Worm (Caenorhabditis elegans) whole organism, mixed stage, embryonic: ENCODE measurements around the gene asp-13.
A peak's percentile ranks its signal among the peaks of the same experiment; 100 is the strongest.

Experiments
- M03D4.4 ChIP-seq: sonication (generic microtip); optimal IDR thresholded peaks from 2 replicates; lab custom pipeline; 2017; ENCODE audit warnings: mild to moderate bottlenecking, missing genetic modification characterization, missing compliant biosample characterization
- bed-3 ChIP-seq: fragments of 200-800 bp; sonication (Bioruptor generic); optimal IDR thresholded peaks from 3 replicates; lab custom pipeline; 2018; ENCODE audit warnings: mild to moderate bottlenecking, missing genetic modification characterization, moderate library complexity, missing compliant biosample characterization
- ceh-39 ChIP-seq: fragments of 150-350 bp; optimal IDR thresholded peaks from 2 replicates; lab custom pipeline; 2014; ENCODE audit warnings: missing biosample characterization, missing genetic modification characterization
- ceh-43 ChIP-seq: fragments of 200-800 bp; sonication (Bioruptor generic); optimal IDR thresholded peaks from 2 replicates; lab custom pipeline; 2018; ENCODE audit warnings: mild to moderate bottlenecking, missing genetic modification characterization, moderate library complexity, missing compliant biosample characterization
- ceh-83 ChIP-seq: fragments of 200-800 bp; sonication (Bioruptor generic); optimal IDR thresholded peaks from 2 replicates; lab custom pipeline; 2018; ENCODE audit warnings: mild to moderate bottlenecking, missing genetic modification characterization, missing compliant biosample characterization
- ces-1 ChIP-seq: fragments of 150-350 bp; optimal IDR thresholded peaks from 2 replicates; lab custom pipeline; 2014; ENCODE audit warnings: missing biosample characterization, missing genetic modification reagents, missing genetic modification characterization
- cnd-1 ChIP-seq: fragments of 200-800 bp; sonication (Bioruptor generic); optimal IDR thresholded peaks from 2 replicates; lab custom pipeline; 2018; ENCODE audit warnings: mild to moderate bottlenecking, missing genetic modification characterization, missing compliant biosample characterization
- drap-1 ChIP-seq: fragments of 200-800 bp; sonication (Bioruptor generic); optimal IDR thresholded peaks from 3 replicates; lab custom pipeline; 2018; ENCODE audit warnings: mild to moderate bottlenecking, missing genetic modification characterization, missing compliant biosample characterization
- elt-1 ChIP-seq: sonication (generic microtip); optimal IDR thresholded peaks from 2 replicates; lab custom pipeline; 2017; ENCODE audit warnings: missing genetic modification characterization, mild to moderate bottlenecking, missing compliant biosample characterization, antibody characterized with exemption, moderate library complexity, borderline replicate concordance; ENCODE audit not compliant: insufficient read depth
- elt-3 ChIP-seq: fragments of 150-350 bp; optimal IDR thresholded peaks from 2 replicates; lab custom pipeline; 2014; ENCODE audit warnings: missing biosample characterization, missing genetic modification characterization
- flh-1 ChIP-seq: fragments of 200-800 bp; sonication (Bioruptor generic); optimal IDR thresholded peaks from 2 replicates; lab custom pipeline; 2018; ENCODE audit warnings: mild to moderate bottlenecking, missing genetic modification characterization, moderate library complexity, missing compliant biosample characterization
- ham-2 ChIP-seq: fragments of 200-800 bp; sonication (Bioruptor generic); optimal IDR thresholded peaks from 2 replicates; lab custom pipeline; 2018; ENCODE audit warnings: mild to moderate bottlenecking, missing genetic modification characterization, missing compliant biosample characterization
- hlh-1 ChIP-seq: fragments of 150-350 bp; optimal IDR thresholded peaks from 2 replicates; lab custom pipeline; 2014; ENCODE audit warnings: missing biosample characterization, missing genetic modification reagents, missing genetic modification characterization
- lin-13 ChIP-seq: fragments of 150-350 bp; optimal IDR thresholded peaks from 2 replicates; lab custom pipeline; 2014; ENCODE audit warnings: missing biosample characterization, missing genetic modification characterization
- lin-32 ChIP-seq: fragments of 200-800 bp; sonication (Bioruptor generic); optimal IDR thresholded peaks from 2 replicates; lab custom pipeline; 2018; ENCODE audit warnings: mild to moderate bottlenecking, missing genetic modification characterization, missing compliant biosample characterization
- lsy-2 ChIP-seq: fragments of 150-350 bp; optimal IDR thresholded peaks from 2 replicates; lab custom pipeline; 2014; ENCODE audit warnings: missing biosample characterization, missing genetic modification characterization
- mep-1 ChIP-seq: fragments of 150-350 bp; optimal IDR thresholded peaks from 2 replicates; lab custom pipeline; 2017; ENCODE audit warnings: missing biosample characterization, missing genetic modification reagents, missing genetic modification characterization, inconsistent platforms
- mls-2 ChIP-seq: sonication (generic microtip); optimal IDR thresholded peaks from 2 replicates; lab custom pipeline; 2016; ENCODE audit warnings: mild to moderate bottlenecking, missing genetic modification characterization, moderate library complexity, missing compliant biosample characterization
- nhr-12 ChIP-seq: fragments of 150-350 bp; optimal IDR thresholded peaks from 2 replicates; lab custom pipeline; 2014; ENCODE audit warnings: missing biosample characterization, missing genetic modification characterization
- nhr-2 ChIP-seq: fragments of 150-350 bp; optimal IDR thresholded peaks from 2 replicates; lab custom pipeline; 2014; ENCODE audit warnings: missing biosample characterization, missing genetic modification characterization
- nhr-237 ChIP-seq: fragments of 150-350 bp; optimal IDR thresholded peaks from 2 replicates; lab custom pipeline; 2014; ENCODE audit warnings: missing biosample characterization, missing genetic modification characterization
- nhr-28 ChIP-seq: fragments of 150-350 bp; optimal IDR thresholded peaks from 2 replicates; lab custom pipeline; 2014; ENCODE audit warnings: missing biosample characterization, missing genetic modification characterization
- nhr-76 ChIP-seq: sonication (generic microtip); optimal IDR thresholded peaks from 2 replicates; lab custom pipeline; 2017; ENCODE audit warnings: missing biosample characterization, missing genetic modification characterization
- pha-4 ChIP-seq: fragments of 150-350 bp; optimal IDR thresholded peaks from 2 replicates; lab custom pipeline; 2018; ENCODE audit warnings: missing biosample characterization, missing genetic modification reagents, missing genetic modification characterization
- sem-2 ChIP-seq: fragments of 200-800 bp; sonication (Bioruptor generic); optimal IDR thresholded peaks from 2 replicates; lab custom pipeline; 2018; ENCODE audit warnings: mild to moderate bottlenecking, missing genetic modification characterization, missing compliant biosample characterization
- sptf-1 ChIP-seq: sonication (generic microtip); optimal IDR thresholded peaks from 2 replicates; lab custom pipeline; 2017; ENCODE audit warnings: mild to moderate bottlenecking, missing genetic modification characterization, moderate library complexity, missing compliant biosample characterization
- tbx-8 ChIP-seq: fragments of 200-800 bp; sonication (Bioruptor generic); optimal IDR thresholded peaks from 2 replicates; lab custom pipeline; 2018; ENCODE audit warnings: mild to moderate bottlenecking, missing genetic modification characterization, moderate library complexity, missing compliant biosample characterization
- unc-120 ChIP-seq: sonication (generic microtip); optimal IDR thresholded peaks from 2 replicates; lab custom pipeline; 2017; ENCODE audit warnings: missing genetic modification characterization, missing compliant biosample characterization; ENCODE audit not compliant: poor library complexity, severe bottlenecking
- unc-39 ChIP-seq: fragments of 150-350 bp; optimal IDR thresholded peaks from 2 replicates; lab custom pipeline; 2014; ENCODE audit warnings: missing biosample characterization, missing genetic modification characterization
- unc-62 ChIP-seq: fragments of 150-350 bp; optimal IDR thresholded peaks from 2 replicates; lab custom pipeline; 2014; ENCODE audit warnings: missing biosample characterization, missing genetic modification reagents, missing genetic modification characterization
- zip-8 ChIP-seq: fragments of 150-350 bp; optimal IDR thresholded peaks from 2 replicates; lab custom pipeline; 2014; ENCODE audit warnings: missing biosample characterization, missing genetic modification characterization
- ztf-11 ChIP-seq: fragments of 150-350 bp; optimal IDR thresholded peaks from 2 replicates; lab custom pipeline; 2014; ENCODE audit warnings: missing biosample characterization, missing genetic modification characterization

The asp-13 gene

DNA sequence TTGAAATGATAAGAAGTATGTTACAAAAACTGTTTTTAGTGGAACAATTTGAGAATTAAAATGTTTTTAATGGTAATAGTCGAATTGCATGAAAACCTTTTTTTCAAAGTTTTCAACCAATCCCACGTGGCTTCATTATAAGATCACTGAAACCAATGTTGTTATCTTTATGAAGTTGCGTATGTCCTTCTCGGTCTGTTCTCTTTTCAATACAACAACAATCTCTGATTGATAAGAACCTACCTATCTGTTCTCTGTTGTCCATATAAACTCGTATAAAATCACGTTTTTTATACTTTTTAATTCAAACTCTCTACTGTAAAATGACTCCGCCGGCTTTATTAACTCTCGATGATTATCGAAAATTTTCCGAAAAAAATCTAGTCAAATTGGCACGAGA lies 39.7 kb downstream of the asp-13 start, which contains the start of gene F41E6.5:
TSS of gene F41E6.5 (plus strand) at position 209 of the 400 bp plus-strand sequence.
- TF ChIP-seq nhr-237 (tag; lab: Kevin White, UChicago) = no peak
- TF ChIP-seq tbx-8 (GFP tag; lab: Kevin White, UChicago) = no peak

DNA sequence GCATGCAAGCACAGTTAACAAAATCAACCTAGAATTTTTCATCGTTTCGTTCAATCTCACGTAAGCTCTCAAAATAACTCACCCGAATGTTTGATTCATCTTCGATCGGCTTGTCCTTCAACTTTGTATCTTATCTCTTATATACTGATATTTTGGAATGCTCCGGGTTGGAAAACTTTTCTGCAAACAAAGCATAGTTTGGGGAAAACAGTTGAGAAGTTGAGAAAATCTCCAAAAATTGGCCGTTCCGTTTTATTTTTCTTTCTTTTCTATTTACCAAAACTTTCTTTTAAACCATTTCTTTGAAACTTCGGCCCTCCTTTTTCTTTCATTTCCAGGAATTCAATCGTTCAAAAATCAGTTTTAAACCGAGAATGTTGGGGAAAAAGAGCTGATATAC lies 40.4 kb downstream of the asp-13 start, which contains the start of gene F41E6.15:
TSS of gene F41E6.15 (minus strand) at position 101 of the 400 bp plus-strand sequence.
- no peak for TF ChIP-seq nhr-28
- no peak for TF ChIP-seq ztf-11 (tag; lab: Kevin White, UChicago)
- TF ChIP-seq mep-1 (tag; lab: Kevin White, UChicago) = no peak
- no peak for TF ChIP-seq ham-2
- no peak for TF ChIP-seq ces-1
- TF ChIP-seq ceh-83 (GFP tag; lab: Kevin White, UChicago) = no peak
- no peak for TF ChIP-seq zip-8
- TF ChIP-seq elt-1 = no peak
- no peak for TF ChIP-seq flh-1
- TF ChIP-seq nhr-2 (tag; lab: Kevin White, UChicago) = no peak
- no peak for TF ChIP-seq hlh-1 (tag; lab: Kevin White, UChicago)

DNA sequence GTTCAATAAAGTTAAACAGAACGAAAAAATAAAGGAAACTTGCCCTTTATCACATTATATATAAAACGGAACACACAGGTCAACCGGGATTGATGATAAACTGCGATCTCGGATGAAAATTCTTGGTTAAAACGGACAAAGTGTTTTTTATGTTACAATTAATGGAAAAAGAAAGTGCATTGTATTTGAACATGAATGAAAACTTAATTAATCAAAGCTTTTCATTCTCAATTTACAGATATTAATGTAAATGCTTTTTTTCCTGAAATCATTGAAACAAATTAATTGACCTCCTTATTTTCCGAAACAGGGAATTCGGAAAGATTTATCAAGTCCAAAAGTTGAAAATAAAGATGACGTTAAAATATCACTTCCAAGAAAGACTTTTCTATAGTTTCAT lies 41.6 kb downstream of the asp-13 start, which contains the start of gene F41E6.8:
TSS of gene F41E6.8 (minus strand) at position 101 of the 400 bp plus-strand sequence.
- TF ChIP-seq ceh-39 (no peak), tbx-8 (GFP tag; lab: Kevin White, UChicago) (no peak), unc-120 (tag; lab: Kevin White, UChicago) (no peak), mls-2 (tag; lab: Kevin White, UChicago) (no peak), sem-2 (no peak), pha-4 (no peak), nhr-76 (no peak), ztf-11 (tag; lab: Kevin White, UChicago) (no peak), lsy-2 (tag; lab: Kevin White, UChicago) (no peak), cnd-1 (tag; lab: Kevin White, UChicago) (no peak)

DNA sequence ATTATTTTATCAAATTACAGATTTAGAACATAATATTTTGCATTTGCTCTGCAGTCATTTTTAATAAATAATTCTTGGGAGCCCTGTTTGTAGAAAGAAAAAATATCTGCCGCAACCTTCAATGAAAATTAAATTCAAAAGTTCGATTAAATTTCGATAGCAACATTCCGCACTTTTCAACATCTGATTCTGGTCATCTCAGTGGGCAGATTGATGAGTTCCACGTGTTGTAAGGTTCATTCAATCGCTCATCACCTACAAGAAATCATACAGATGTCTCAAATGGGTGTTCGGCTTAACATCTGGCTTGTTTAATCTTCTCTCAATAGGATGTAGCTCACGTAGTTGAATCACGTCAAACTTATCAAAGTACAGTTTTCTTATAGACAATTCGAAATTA lies 43.0 kb downstream of the asp-13 start:
- TF ChIP-seq ceh-39 = no peak
- TF ChIP-seq nhr-12 (tag; lab: Kevin White, UChicago) = no peak
- TF ChIP-seq unc-39 = no peak
- no peak for TF ChIP-seq mep-1 (tag; lab: Kevin White, UChicago)
- TF ChIP-seq flh-1 = no peak
- TF ChIP-seq sptf-1 (tag; lab: Kevin White, UChicago) = no peak
- no peak for TF ChIP-seq lin-13
- TF ChIP-seq nhr-76 = no peak
- no peak for TF ChIP-seq pha-4
- TF ChIP-seq bed-3 (GFP tag; lab: Kevin White, UChicago) = no peak
- TF ChIP-seq ces-1 = no peak
- no peak for TF ChIP-seq drap-1 (GFP tag; lab: Kevin White, UChicago)

DNA sequence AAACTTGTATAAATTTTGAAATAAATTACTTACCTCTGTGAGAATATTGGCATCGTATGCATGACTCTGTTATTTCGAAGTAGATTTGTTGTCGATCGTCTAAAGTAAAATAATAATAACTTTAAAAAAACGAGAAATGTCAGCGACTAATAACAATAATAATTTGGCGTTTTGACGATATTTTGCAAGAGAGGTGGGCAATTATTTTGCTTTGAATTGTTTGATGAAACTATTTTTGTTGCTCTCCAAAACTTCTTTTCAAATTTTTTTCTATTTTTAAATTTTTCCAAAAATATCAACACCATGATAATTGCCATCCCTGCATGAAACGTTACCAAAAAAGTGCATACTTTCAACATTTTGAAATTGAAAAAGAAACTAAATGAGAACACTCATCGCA lies 43.8 kb downstream of the asp-13 start, which contains the start of gene F41E6.7:
TSS of gene F41E6.7 (minus strand) at position 101 of the 400 bp plus-strand sequence.
- TF ChIP-seq ham-2 (no peak), flh-1 (no peak), lin-32 (GFP tag; lab: Kevin White, UChicago) (no peak), M03D4.4 (tag; lab: Kevin White, UChicago) (no peak), ceh-83 (GFP tag; lab: Kevin White, UChicago) (no peak), mls-2 (tag; lab: Kevin White, UChicago) (no peak), tbx-8 (GFP tag; lab: Kevin White, UChicago) (no peak), ceh-39 (no peak)

DNA sequence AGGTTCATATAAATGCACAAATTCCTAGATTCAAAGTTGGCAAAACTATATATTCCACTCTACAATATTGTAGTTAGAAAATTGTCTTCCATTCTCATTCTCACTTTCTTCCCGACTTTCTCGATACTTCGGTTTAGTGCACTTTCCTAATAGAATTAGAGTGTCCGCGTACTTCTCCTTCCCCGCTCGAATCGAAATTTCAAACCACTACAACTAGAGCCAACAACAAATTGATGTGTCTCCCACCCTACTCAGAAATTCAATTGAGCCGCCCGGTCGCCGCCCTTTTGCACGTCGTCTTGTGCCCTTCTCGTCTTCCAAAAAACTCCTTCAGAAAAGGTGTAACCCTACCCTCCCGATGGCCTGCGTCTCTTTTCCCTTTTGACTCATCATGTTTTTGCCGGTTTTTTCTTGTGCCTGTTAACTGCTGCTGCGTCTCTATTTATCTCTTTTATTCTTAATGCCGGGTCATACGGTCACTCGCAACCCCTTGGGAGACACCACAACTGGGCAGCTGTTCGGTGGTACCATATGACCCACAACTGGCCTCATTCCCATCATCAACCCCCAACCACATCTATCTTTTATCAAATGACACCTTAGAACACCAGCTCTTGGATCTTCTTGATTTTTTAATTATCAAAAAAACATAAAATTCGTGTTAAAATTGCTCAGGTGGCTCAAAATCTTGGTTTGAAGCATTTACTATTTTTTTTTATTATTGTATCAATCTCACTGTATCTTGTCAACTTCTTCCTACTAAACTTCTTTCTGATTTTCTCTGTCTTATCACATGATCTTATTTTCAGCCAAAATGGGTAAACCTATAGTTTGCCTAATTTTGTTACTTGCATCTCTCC lies 48.7 kb downstream of the asp-13 start, which contains the start of gene tag-196:
TSS of gene tag-196 (plus strand) at position 810 of the 860 bp plus-strand sequence.
- no peak for TF ChIP-seq nhr-76
- no peak for TF ChIP-seq mls-2 (tag; lab: Kevin White, UChicago)
- no peak for TF ChIP-seq bed-3 (GFP tag; lab: Kevin White, UChicago)
- no peak for TF ChIP-seq lsy-2 (tag; lab: Kevin White, UChicago)
- no peak for TF ChIP-seq ceh-39
- TF ChIP-seq elt-3 = no peak
- TF ChIP-seq drap-1 (GFP tag; lab: Kevin White, UChicago) = no peak
- TF ChIP-seq ceh-83 (GFP tag; lab: Kevin White, UChicago) = no peak
- peak; percentile 11 for TF ChIP-seq unc-62 (GFP tag; lab: Kevin White, UChicago)
- peak; percentile 20 for TF ChIP-seq unc-120 (tag; lab: Kevin White, UChicago)
- no peak for TF ChIP-seq mep-1 (tag; lab: Kevin White, UChicago)
- TF ChIP-seq hlh-1 (tag; lab: Kevin White, UChicago) = peak; percentile 94
- no peak for TF ChIP-seq ztf-11 (tag; lab: Kevin White, UChicago)
- TF ChIP-seq cnd-1 (tag; lab: Kevin White, UChicago) = peak; percentile 10
- peak; percentile 11 for TF ChIP-seq nhr-2 (tag; lab: Kevin White, UChicago)
- TF ChIP-seq lin-13 = no peak
- no peak for TF ChIP-seq ceh-43 (GFP tag; lab: Kevin White, UChicago)
- TF ChIP-seq nhr-12 (tag; lab: Kevin White, UChicago) = no peak
- TF ChIP-seq elt-1 = no peak
- TF ChIP-seq ham-2 = no peak
- peak; percentile 95 for TF ChIP-seq ces-1
- no peak for TF ChIP-seq sptf-1 (tag; lab: Kevin White, UChicago)
